Fruit fly (Drosophila melanogaster) whole organism, adult: ENCODE results near the gene CG10132.

Source experiments
- CG11617 ChIP-seq: fragments of 200-800 bp; sonication (Bioruptor generic); optimal IDR thresholded peaks from 2 replicates; lab custom pipeline; 2017; ENCODE audit warnings: mild to moderate bottlenecking, missing biosample characterization, missing genetic modification reagents, missing genetic modification characterization
- CG12768 ChIP-seq: fragments of 200-800 bp; sonication (Bioruptor generic); optimal IDR thresholded peaks from 2 replicates; lab custom pipeline; 2017; ENCODE audit warnings: missing biosample characterization, missing genetic modification characterization, mild to moderate bottlenecking, moderate library complexity, missing genetic modification reagents
- CG14711 ChIP-seq: fragments of 200-800 bp; sonication (Bioruptor generic); optimal IDR thresholded peaks from 2 replicates; lab custom pipeline; 2018; ENCODE audit warnings: missing biosample characterization, mild to moderate bottlenecking, missing genetic modification characterization, moderate library complexity
- CG1620 ChIP-seq: fragments of 200-800 bp; sonication (Bioruptor generic); optimal IDR thresholded peaks from 2 replicates; lab custom pipeline; 2016; ENCODE audit warnings: missing biosample characterization, missing genetic modification characterization
- CG33017 ChIP-seq: fragments of 200-800 bp; sonication (Bioruptor generic); optimal IDR thresholded peaks from 2 replicates; lab custom pipeline; 2018; ENCODE audit warnings: missing biosample characterization, mild to moderate bottlenecking, missing genetic modification characterization, moderate library complexity
- CG5204 ChIP-seq: fragments of 200-800 bp; sonication (Bioruptor generic); optimal IDR thresholded peaks from 2 replicates; lab custom pipeline; 2016; ENCODE audit warnings: missing biosample characterization, missing genetic modification characterization
- CG7045 ChIP-seq: fragments of 200-800 bp; sonication (Bioruptor generic); optimal IDR thresholded peaks from 2 replicates; lab custom pipeline; 2017; ENCODE audit warnings: missing biosample characterization, mild to moderate bottlenecking, missing genetic modification characterization
- CG7101 ChIP-seq: fragments of 200-800 bp; sonication (Bioruptor generic); optimal IDR thresholded peaks from 2 replicates; lab custom pipeline; 2018; ENCODE audit warnings: missing biosample characterization, mild to moderate bottlenecking, missing genetic modification characterization, moderate library complexity
- Clk ChIP-seq: fragments of 200-800 bp; sonication (Bioruptor generic); optimal IDR thresholded peaks from 2 replicates; lab custom pipeline; 2017; ENCODE audit warnings: missing biosample characterization, missing genetic modification characterization
- Crg-1 ChIP-seq: fragments of 200-800 bp; sonication (Bioruptor generic); optimal IDR thresholded peaks from 2 replicates; lab custom pipeline; 2016; ENCODE audit warnings: missing biosample characterization, missing genetic modification characterization
- Hr96 ChIP-seq: fragments of 200-800 bp; sonication (Bioruptor generic); optimal IDR thresholded peaks from 2 replicates; lab custom pipeline; 2016; ENCODE audit warnings: missing biosample characterization, missing genetic modification characterization
- Mnt ChIP-seq: fragments of 200-800 bp; sonication (Bioruptor generic); optimal IDR thresholded peaks from 2 replicates; lab custom pipeline; 2016; ENCODE audit warnings: missing biosample characterization, mild to moderate bottlenecking, missing genetic modification characterization
- bab1 ChIP-seq: fragments of 200-800 bp; sonication (Bioruptor generic); optimal IDR thresholded peaks from 3 replicates; lab custom pipeline; 2019; ENCODE audit warnings: missing biosample characterization, mild to moderate bottlenecking, missing genetic modification characterization, moderate library complexity
- cic ChIP-seq: fragments of 200-800 bp; sonication (Bioruptor generic); optimal IDR thresholded peaks from 2 replicates; lab custom pipeline; 2017; ENCODE audit warnings: missing biosample characterization, mild to moderate bottlenecking, missing genetic modification characterization, moderate library complexity
- cnc ChIP-seq, 2 experiments: fragments of >200 bp; optimal IDR thresholded peaks; 2 replicates each; lab custom pipeline; 2017
- kay ChIP-seq: fragments of 200-800 bp; sonication (Bioruptor generic); peaks from one replicate; lab custom pipeline; 2016; ENCODE audit warnings: missing biosample characterization, missing genetic modification characterization, borderline replicate concordance
- ovo ChIP-seq: fragments of 200-800 bp; sonication (Bioruptor generic); optimal IDR thresholded peaks from 2 replicates; lab custom pipeline; 2016; ENCODE audit warnings: missing biosample characterization, missing genetic modification characterization
- pad ChIP-seq: fragments of 200-800 bp; sonication (Bioruptor generic); optimal IDR thresholded peaks from 3 replicates; lab custom pipeline; 2017; ENCODE audit warnings: missing biosample characterization, missing genetic modification characterization, mild to moderate bottlenecking, moderate library complexity, missing genetic modification reagents
- tj ChIP-seq: fragments of 200-800 bp; sonication (Bioruptor generic); optimal IDR thresholded peaks from 3 replicates; lab custom pipeline; 2017; ENCODE audit warnings: missing biosample characterization, mild to moderate bottlenecking, missing genetic modification characterization, moderate library complexity
- toe ChIP-seq: fragments of 200-800 bp; sonication (Bioruptor generic); optimal IDR thresholded peaks from 2 replicates; lab custom pipeline; 2016; ENCODE audit warnings: missing biosample characterization, missing genetic modification characterization

Gene CG10132

DNA sequence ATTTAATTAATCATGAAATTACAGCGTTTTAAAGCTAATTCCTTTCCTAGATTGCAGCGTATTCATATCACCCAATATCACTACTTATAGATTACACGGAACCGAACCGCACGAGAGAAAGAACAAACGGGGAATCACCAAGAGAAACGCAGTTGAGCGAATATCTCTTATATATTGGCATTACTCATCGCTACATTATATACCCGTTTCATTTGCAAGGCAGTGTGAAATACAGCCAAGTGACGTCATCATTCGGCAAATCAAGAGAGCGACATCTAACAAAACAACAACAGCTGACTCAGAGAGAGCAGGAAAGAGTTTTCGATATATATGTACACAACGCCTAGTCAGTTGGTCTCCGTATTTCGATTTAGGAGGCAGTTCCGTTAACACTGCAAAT lies 29.5 kb downstream of the CG10132 start, which contains the start of gene Tep4:
TSS of gene Tep4 (plus strand) at position 350 of the 400 bp plus-strand sequence.
- TF ChIP-seq kay (GFP tag; lab: Kevin White, UChicago) (peak; percentile 98), ovo (GFP tag; lab: Kevin White, UChicago) (peak; percentile 15), cic (peak; percentile 48), CG14711 (tag; lab: Kevin White, UChicago) (no peak), cnc (optimal IDR thresholded peaks at IDR 0.05; lab: Kevin White, UChicago) (no peak), CG7101 (tag; lab: Kevin White, UChicago) (no peak)

DNA sequence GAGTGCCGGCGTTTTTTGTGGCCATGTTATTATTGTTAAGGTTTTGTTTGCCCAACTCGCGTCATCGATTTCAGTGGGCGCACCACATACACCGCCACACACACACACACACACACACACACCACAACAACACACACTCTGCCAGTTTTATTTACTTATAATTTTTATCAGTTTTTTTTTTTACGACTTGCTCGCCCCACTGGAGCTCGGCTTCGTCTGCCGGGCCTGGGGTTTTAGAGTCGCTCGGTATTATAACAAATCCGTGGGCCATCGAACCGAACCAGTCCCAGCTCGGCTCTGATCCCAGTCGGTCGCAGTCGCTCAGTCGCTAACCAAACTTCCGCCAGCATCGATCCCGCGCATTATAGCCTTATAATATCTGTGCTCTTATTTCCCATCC lies 30.8 kb downstream of the CG10132 start:
- TF ChIP-seq cic: peak; percentile 52
- no peak for TF ChIP-seq kay (GFP tag; lab: Kevin White, UChicago)
- no peak for TF ChIP-seq CG33017
- TF ChIP-seq Mnt (GFP tag; lab: Kevin White, UChicago): no peak
- no peak for TF ChIP-seq toe
- TF ChIP-seq CG7045 (GFP tag; lab: Kevin White, UChicago): no peak
- no peak for TF ChIP-seq Clk (GFP tag; lab: Kevin White, UChicago)
- TF ChIP-seq pad (GFP tag; lab: Kevin White, UChicago): no peak
- TF ChIP-seq bab1 (GFP tag; lab: Kevin White, UChicago): peak; percentile 23
- no peak for TF ChIP-seq CG5204 (GFP tag; lab: Kevin White, UChicago)
- no peak for TF ChIP-seq CG14711 (tag; lab: Kevin White, UChicago)
- TF ChIP-seq tj (GFP tag; lab: Kevin White, UChicago): peak; percentile 12
- no peak for TF ChIP-seq CG7101 (tag; lab: Kevin White, UChicago)
- no peak for TF ChIP-seq CG11617 (GFP tag; lab: Kevin White, UChicago)
- TF ChIP-seq Hr96 (GFP tag; lab: Kevin White, UChicago): peak; percentile 5
- TF ChIP-seq Crg-1 (GFP tag; lab: Kevin White, UChicago): no peak
- no peak for TF ChIP-seq CG1620 (GFP tag; lab: Kevin White, UChicago)
- TF ChIP-seq ovo (GFP tag; lab: Kevin White, UChicago): no peak
- no peak for TF ChIP-seq cnc (optimal IDR thresholded peaks at IDR 0.05; lab: Kevin White, UChicago)
- TF ChIP-seq CG12768 (GFP tag; lab: Kevin White, UChicago): peak; percentile 6

DNA sequence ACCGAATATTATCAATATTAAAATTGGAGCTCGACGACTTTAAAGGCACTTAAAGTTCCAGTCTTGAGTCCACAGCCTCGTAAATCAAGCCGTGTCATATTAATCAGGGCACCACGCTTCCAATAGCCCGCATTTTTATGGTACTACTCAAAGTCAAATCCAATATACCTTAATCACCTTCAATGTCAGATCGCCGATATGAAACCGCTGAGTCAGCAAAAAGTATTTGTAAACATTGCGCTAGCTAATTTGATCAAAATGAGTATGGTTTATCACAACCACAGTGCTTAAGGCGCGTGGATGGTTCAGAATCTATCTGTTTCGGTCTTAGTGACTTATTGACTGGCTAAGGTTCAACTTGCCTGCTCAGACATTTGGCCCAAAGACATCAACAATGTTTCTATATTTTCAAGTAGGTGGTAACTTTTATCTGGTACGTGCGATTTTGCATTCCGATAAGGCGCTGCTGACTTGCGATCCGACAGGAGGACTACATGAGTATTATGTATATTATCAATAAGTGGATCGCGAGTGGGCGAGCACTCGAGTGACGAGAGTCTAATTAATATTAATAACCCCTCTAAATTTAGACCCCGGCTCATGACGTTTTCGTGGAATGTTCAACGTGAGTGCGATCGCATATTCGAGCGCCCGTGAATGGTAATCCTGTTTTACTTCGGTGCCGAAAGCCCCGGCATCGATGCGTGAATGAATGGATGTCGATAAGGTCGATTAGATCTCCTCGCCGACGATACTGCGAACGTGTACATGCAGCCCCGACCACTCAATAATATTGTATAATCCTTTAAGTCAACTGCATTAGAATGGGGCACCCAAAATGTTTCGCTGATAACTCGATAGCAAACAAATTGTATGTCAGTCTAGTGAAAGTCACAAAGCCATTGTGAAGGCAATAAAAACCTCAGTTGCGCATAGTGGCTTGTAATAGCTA lies 44.7 kb downstream of the CG10132 start, which contains the start of gene CG13078:
TSS of gene CG13078 (plus strand) at position 902 of the 952 bp plus-strand sequence.
- TF ChIP-seq tj (GFP tag; lab: Kevin White, UChicago): peak; percentile 35
- no peak for TF ChIP-seq Clk (GFP tag; lab: Kevin White, UChicago)

DNA sequence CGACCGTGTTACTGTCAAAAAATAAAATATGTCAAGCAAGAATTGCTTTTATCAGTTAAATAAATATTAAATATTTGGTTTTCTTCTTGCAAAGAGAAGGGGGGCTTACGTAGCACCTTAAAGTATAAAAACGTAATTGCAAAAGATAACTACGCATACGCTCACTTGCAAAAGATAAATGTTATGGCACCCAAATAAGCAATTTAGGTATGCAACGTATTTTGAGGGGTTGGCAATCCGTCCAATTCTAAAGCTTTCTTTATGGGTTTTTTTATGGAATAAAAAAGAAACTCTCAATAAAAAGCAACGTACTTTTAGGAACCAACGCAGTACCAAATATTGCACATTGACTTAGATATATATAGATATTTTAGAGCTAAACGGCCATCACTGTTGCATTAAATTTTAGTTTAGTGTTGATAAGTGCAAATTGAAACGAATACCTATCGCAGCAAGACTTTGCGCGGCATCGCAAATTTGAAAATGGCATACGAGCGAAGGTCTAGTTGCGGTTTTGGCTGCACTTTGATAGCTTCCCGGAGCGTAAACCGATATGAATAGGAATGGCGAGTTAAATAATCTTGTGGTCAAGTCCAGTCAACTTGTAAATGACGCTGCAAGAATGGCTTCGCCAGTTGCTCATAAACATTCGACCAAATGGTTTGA lies 46.7 kb downstream of the CG10132 start, which contains the start of gene CG13077:
TSS of gene CG13077 (plus strand) at position 631 of the 666 bp plus-strand sequence.
- TF ChIP-seq Clk (GFP tag; lab: Kevin White, UChicago) (no peak), CG5204 (GFP tag; lab: Kevin White, UChicago) (no peak), CG14711 (tag; lab: Kevin White, UChicago) (no peak), cnc (optimal IDR thresholded peaks at IDR 0.05; lab: Kevin White, UChicago) (no peak), CG1620 (GFP tag; lab: Kevin White, UChicago) (no peak), Crg-1 (GFP tag; lab: Kevin White, UChicago) (no peak), bab1 (GFP tag; lab: Kevin White, UChicago) (peak; percentile 22)

DNA sequence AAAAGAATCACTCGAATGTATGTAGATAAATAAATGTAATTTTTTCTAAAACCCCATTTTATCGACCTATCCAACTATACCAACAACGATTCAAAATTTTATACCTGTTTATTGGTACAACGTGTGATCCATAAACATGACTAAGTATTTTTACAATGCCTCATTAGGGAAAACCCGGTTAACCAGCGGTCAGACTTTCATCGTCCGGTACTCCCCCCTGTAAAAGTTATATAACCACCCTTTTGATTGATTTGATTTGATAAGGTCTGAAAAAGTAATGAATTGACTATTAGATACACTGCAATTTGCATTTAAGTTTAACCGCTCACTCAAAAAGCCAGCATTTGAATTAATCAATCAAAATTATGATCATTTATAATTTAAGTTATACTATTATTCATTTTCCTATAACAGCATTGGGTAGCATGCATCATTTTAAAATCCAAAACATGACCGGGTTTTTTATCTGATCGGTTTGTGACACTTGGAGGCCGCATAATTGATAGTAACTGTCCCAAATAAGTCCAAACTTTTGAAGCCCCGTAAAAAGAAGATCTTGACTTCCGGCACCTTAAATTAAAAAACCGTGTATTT lies 48.8 kb downstream of the CG10132 start:
- TF ChIP-seq kay (GFP tag; lab: Kevin White, UChicago) (peak; percentile 45), Mnt (GFP tag; lab: Kevin White, UChicago) (no peak)

DNA sequence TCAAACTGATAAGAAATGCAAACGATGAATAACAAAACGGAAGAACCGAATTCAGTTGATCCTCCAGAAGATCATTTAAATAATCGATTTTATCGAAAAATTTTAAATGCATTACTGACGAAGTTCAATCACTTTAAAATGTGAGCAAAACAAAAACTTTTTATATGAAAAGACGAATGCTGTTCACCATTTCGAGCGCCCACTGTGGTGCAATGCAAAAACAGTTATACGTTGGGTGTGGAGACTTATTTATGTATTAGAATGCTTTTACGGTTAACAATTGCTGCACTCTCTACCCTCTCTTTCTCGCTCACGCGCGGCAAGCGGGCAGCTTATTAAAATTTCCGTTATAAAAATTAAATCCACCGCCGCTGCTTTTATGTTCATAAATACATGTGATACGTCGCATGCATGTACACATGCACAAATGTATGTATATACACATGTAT lies 52.2 kb downstream of the CG10132 start:
- TF ChIP-seq Mnt (GFP tag; lab: Kevin White, UChicago) (peak; percentile 2), Crg-1 (GFP tag; lab: Kevin White, UChicago) (no peak), CG14711 (tag; lab: Kevin White, UChicago) (peak; percentile 24), CG7101 (tag; lab: Kevin White, UChicago) (peak; percentile 24), cnc (optimal IDR thresholded peaks at IDR 0.05; lab: Kevin White, UChicago) (no peak), CG7045 (GFP tag; lab: Kevin White, UChicago) (peak; percentile 31), pad (GFP tag; lab: Kevin White, UChicago) (peak; percentile 81), ovo (GFP tag; lab: Kevin White, UChicago) (peak; percentile 96), bab1 (GFP tag; lab: Kevin White, UChicago) (peak; percentile 10)
